Fruit fly (Drosophila melanogaster) whole organism, adult: Measurements from ENCODE around the gene CG14352.

Experiments
- CG11617 ChIP-seq: fragments of 200-800 bp; sonication (Bioruptor generic); optimal IDR thresholded peaks from 2 replicates; lab custom pipeline; 2017; ENCODE audit warnings: mild to moderate bottlenecking, missing biosample characterization, missing genetic modification reagents, missing genetic modification characterization
- CG12768 ChIP-seq: fragments of 200-800 bp; sonication (Bioruptor generic); optimal IDR thresholded peaks from 2 replicates; lab custom pipeline; 2017; ENCODE audit warnings: missing biosample characterization, missing genetic modification characterization, mild to moderate bottlenecking, moderate library complexity, missing genetic modification reagents
- CG14711 ChIP-seq: fragments of 200-800 bp; sonication (Bioruptor generic); optimal IDR thresholded peaks from 2 replicates; lab custom pipeline; 2018; ENCODE audit warnings: missing biosample characterization, mild to moderate bottlenecking, missing genetic modification characterization, moderate library complexity
- CG1620 ChIP-seq: fragments of 200-800 bp; sonication (Bioruptor generic); optimal IDR thresholded peaks from 2 replicates; lab custom pipeline; 2016; ENCODE audit warnings: missing biosample characterization, missing genetic modification characterization
- CG33017 ChIP-seq: fragments of 200-800 bp; sonication (Bioruptor generic); optimal IDR thresholded peaks from 2 replicates; lab custom pipeline; 2018; ENCODE audit warnings: missing biosample characterization, mild to moderate bottlenecking, missing genetic modification characterization, moderate library complexity
- CG5204 ChIP-seq: fragments of 200-800 bp; sonication (Bioruptor generic); optimal IDR thresholded peaks from 2 replicates; lab custom pipeline; 2016; ENCODE audit warnings: missing biosample characterization, missing genetic modification characterization
- CG7045 ChIP-seq: fragments of 200-800 bp; sonication (Bioruptor generic); optimal IDR thresholded peaks from 2 replicates; lab custom pipeline; 2017; ENCODE audit warnings: missing biosample characterization, mild to moderate bottlenecking, missing genetic modification characterization
- CG7101 ChIP-seq: fragments of 200-800 bp; sonication (Bioruptor generic); optimal IDR thresholded peaks from 2 replicates; lab custom pipeline; 2018; ENCODE audit warnings: missing biosample characterization, mild to moderate bottlenecking, missing genetic modification characterization, moderate library complexity
- Clk ChIP-seq: fragments of 200-800 bp; sonication (Bioruptor generic); optimal IDR thresholded peaks from 2 replicates; lab custom pipeline; 2017; ENCODE audit warnings: missing biosample characterization, missing genetic modification characterization
- Crg-1 ChIP-seq: fragments of 200-800 bp; sonication (Bioruptor generic); optimal IDR thresholded peaks from 2 replicates; lab custom pipeline; 2016; ENCODE audit warnings: missing biosample characterization, missing genetic modification characterization
- Hr96 ChIP-seq: fragments of 200-800 bp; sonication (Bioruptor generic); optimal IDR thresholded peaks from 2 replicates; lab custom pipeline; 2016; ENCODE audit warnings: missing biosample characterization, missing genetic modification characterization
- Mnt ChIP-seq: fragments of 200-800 bp; sonication (Bioruptor generic); optimal IDR thresholded peaks from 2 replicates; lab custom pipeline; 2016; ENCODE audit warnings: missing biosample characterization, mild to moderate bottlenecking, missing genetic modification characterization
- bab1 ChIP-seq: fragments of 200-800 bp; sonication (Bioruptor generic); optimal IDR thresholded peaks from 3 replicates; lab custom pipeline; 2019; ENCODE audit warnings: missing biosample characterization, mild to moderate bottlenecking, missing genetic modification characterization, moderate library complexity
- cic ChIP-seq: fragments of 200-800 bp; sonication (Bioruptor generic); optimal IDR thresholded peaks from 2 replicates; lab custom pipeline; 2017; ENCODE audit warnings: missing biosample characterization, mild to moderate bottlenecking, missing genetic modification characterization, moderate library complexity
- cnc ChIP-seq, 2 experiments: fragments of >200 bp; optimal IDR thresholded peaks; 2 replicates each; lab custom pipeline; 2017
- kay ChIP-seq: fragments of 200-800 bp; sonication (Bioruptor generic); peaks from one replicate; lab custom pipeline; 2016; ENCODE audit warnings: missing biosample characterization, missing genetic modification characterization, borderline replicate concordance
- ovo ChIP-seq: fragments of 200-800 bp; sonication (Bioruptor generic); optimal IDR thresholded peaks from 2 replicates; lab custom pipeline; 2016; ENCODE audit warnings: missing biosample characterization, missing genetic modification characterization
- pad ChIP-seq: fragments of 200-800 bp; sonication (Bioruptor generic); optimal IDR thresholded peaks from 3 replicates; lab custom pipeline; 2017; ENCODE audit warnings: missing biosample characterization, missing genetic modification characterization, mild to moderate bottlenecking, moderate library complexity, missing genetic modification reagents
- tj ChIP-seq: fragments of 200-800 bp; sonication (Bioruptor generic); optimal IDR thresholded peaks from 3 replicates; lab custom pipeline; 2017; ENCODE audit warnings: missing biosample characterization, mild to moderate bottlenecking, missing genetic modification characterization, moderate library complexity
- toe ChIP-seq: fragments of 200-800 bp; sonication (Bioruptor generic); optimal IDR thresholded peaks from 2 replicates; lab custom pipeline; 2016; ENCODE audit warnings: missing biosample characterization, missing genetic modification characterization

Gene CG14352

DNA sequence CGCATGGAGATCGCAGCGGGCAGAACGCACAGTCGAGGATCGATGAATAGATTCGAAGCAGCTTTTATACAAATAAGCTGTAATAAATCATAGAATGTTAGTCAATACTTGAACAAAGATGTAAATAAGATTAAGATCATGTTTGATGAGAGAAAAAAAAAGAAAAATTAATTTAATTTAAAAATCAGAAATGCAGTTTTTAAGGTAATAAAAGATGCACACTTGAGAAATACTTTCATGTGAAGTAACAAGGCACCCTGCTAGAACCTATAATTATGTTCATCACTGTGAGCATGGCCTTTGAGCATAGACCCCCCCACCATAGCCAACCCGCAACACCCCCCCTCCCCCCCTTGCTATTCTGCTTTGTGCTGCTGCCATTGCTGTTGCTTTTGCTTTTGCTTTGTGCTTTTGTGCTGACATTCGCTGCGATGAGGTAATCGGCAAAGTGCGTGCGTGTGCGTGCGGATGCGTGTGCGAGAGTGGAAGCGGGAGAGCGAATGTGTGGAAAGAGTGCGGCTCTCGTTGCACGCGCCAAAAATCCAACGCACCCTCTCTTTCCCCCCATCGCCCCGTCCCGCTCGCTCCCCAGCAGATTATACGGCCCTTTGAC lies 32.1 kb downstream of the CG14352 start:
- TF ChIP-seq CG5204 (GFP tag; lab: Kevin White, UChicago), result no peak
- TF ChIP-seq tj (GFP tag; lab: Kevin White, UChicago), result no peak
- no peak for TF ChIP-seq kay (GFP tag; lab: Kevin White, UChicago)
- no peak for TF ChIP-seq CG7101 (tag; lab: Kevin White, UChicago)
- no peak for TF ChIP-seq CG1620 (GFP tag; lab: Kevin White, UChicago)
- TF ChIP-seq toe (GFP tag; lab: Kevin White, UChicago), result no peak
- TF ChIP-seq CG7045 (GFP tag; lab: Kevin White, UChicago), result no peak
- TF ChIP-seq ovo (GFP tag; lab: Kevin White, UChicago), result no peak
- no peak for TF ChIP-seq CG33017 (tag; lab: Kevin White, UChicago)
- TF ChIP-seq bab1 (GFP tag; lab: Kevin White, UChicago), result no peak
- TF ChIP-seq CG12768 (GFP tag; lab: Kevin White, UChicago), result no peak
- no peak for TF ChIP-seq cic
- no peak for TF ChIP-seq Hr96 (GFP tag; lab: Kevin White, UChicago)
- no peak for TF ChIP-seq Crg-1 (GFP tag; lab: Kevin White, UChicago)
- TF ChIP-seq CG14711 (tag; lab: Kevin White, UChicago), result no peak
- TF ChIP-seq pad (GFP tag; lab: Kevin White, UChicago), result no peak
- no peak for TF ChIP-seq Clk (GFP tag; lab: Kevin White, UChicago)

DNA sequence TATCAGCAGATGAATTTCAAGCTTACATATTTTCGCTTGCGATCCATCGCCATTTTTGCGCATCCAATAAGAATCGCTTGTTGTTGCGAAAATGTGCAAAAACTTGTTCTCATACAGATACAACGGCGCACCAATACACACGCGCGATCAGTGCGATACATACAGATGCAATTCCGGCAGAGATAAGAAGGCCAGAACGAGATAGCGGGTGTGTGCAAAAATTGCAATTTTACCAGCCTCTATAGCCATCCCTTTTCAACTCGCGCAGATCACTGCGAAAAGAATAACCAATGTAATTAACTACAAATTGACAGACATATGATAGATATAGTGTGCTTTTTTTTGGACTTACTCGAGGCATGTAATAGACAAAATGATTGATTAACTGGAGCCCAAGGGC lies 33.2 kb downstream of the CG14352 start:
- peak; percentile 6 for TF ChIP-seq tj (GFP tag; lab: Kevin White, UChicago)
- no peak for TF ChIP-seq CG1620 (GFP tag; lab: Kevin White, UChicago)
- TF ChIP-seq ovo (GFP tag; lab: Kevin White, UChicago), result no peak
- TF ChIP-seq cnc (optimal IDR thresholded peaks at IDR 0.05; lab: Kevin White, UChicago), result no peak

DNA sequence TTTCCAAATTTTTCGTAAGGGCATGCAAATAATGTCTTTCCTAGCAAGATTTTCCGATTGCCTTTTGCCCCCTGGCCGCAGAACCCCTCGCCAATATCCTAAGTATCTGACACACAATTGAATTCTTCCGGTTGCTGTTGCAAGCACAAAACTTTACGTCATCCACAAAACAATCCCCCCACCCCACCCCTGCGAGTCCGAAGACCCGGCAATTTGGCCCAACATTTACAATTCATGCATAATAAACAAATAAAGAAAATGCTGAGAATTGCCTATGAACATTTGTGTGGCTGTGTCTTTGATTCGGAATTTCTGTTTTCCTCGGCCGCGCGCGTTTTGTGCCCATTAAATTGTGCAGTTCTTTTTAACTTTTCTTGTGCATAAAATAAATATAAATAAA lies 34.1 kb downstream of the CG14352 start:
- TF ChIP-seq CG1620 (GFP tag; lab: Kevin White, UChicago) (no peak), Crg-1 (GFP tag; lab: Kevin White, UChicago) (no peak), kay (GFP tag; lab: Kevin White, UChicago) (peak; percentile 9)

DNA sequence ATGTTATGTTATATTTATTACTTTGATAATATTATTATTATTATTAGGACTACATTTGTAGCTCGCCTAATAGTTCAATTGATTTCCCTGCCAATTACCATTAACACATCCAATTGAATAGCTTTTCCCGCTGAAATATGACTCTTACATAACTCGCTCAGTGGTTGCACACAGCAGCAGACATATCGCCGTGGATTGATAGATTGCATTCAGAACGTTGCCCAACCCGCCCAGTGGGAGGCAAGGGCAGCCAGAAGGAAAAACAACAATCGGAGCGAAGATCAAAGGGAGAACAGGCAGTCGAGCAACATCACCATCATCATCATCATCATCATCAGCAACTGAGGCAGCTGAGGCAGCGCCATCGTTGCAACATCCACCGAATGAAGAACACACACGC lies 34.8 kb downstream of the CG14352 start:
- no peak for TF ChIP-seq pad (GFP tag; lab: Kevin White, UChicago)
- TF ChIP-seq Hr96 (GFP tag; lab: Kevin White, UChicago), result no peak
- no peak for TF ChIP-seq ovo (GFP tag; lab: Kevin White, UChicago)
- TF ChIP-seq cnc (optimal IDR thresholded peaks at IDR 0.05; lab: Kevin White, UChicago), result no peak
- no peak for TF ChIP-seq CG7045 (GFP tag; lab: Kevin White, UChicago)
- no peak for TF ChIP-seq CG7101 (tag; lab: Kevin White, UChicago)
- TF ChIP-seq CG14711 (tag; lab: Kevin White, UChicago), result no peak
- TF ChIP-seq Mnt (GFP tag; lab: Kevin White, UChicago), result no peak
- no peak for TF ChIP-seq bab1 (GFP tag; lab: Kevin White, UChicago)
- no peak for TF ChIP-seq kay (GFP tag; lab: Kevin White, UChicago)
- TF ChIP-seq CG5204 (GFP tag; lab: Kevin White, UChicago), result no peak

DNA sequence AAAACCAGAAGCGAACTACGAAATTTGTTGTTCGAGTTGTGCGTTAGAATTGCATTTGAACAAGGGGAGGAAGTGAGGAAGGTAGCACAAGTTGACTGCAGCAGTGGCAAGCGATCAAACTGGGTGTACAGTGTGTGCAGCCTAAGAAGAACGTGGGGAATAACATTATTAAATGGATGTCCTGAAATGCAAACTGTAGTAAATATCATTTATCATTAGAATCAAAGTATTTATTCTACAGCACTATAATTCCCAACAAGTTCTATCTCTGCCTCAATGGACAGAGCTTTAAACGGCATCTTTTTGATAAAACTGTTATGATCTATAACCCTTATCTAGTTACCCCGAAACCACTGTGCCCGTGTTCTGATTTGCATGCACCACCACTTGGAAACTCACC lies 35.3 kb downstream of the CG14352 start:
- TF ChIP-seq bab1 (GFP tag; lab: Kevin White, UChicago), result no peak
- no peak for TF ChIP-seq CG12768 (GFP tag; lab: Kevin White, UChicago)
- TF ChIP-seq CG5204 (GFP tag; lab: Kevin White, UChicago), result no peak
- no peak for TF ChIP-seq Crg-1 (GFP tag; lab: Kevin White, UChicago)
- TF ChIP-seq CG14711 (tag; lab: Kevin White, UChicago), result no peak
- TF ChIP-seq Clk (GFP tag; lab: Kevin White, UChicago), result no peak
- TF ChIP-seq tj (GFP tag; lab: Kevin White, UChicago), result no peak
- TF ChIP-seq cnc (optimal IDR thresholded peaks at IDR 0.05; lab: Kevin White, UChicago), result no peak
- TF ChIP-seq CG1620 (GFP tag; lab: Kevin White, UChicago), result no peak
- TF ChIP-seq Hr96 (GFP tag; lab: Kevin White, UChicago), result no peak
- TF ChIP-seq kay (GFP tag; lab: Kevin White, UChicago), result no peak
- TF ChIP-seq CG7101 (tag; lab: Kevin White, UChicago), result no peak
- no peak for TF ChIP-seq cic
- no peak for TF ChIP-seq CG11617 (GFP tag; lab: Kevin White, UChicago)
- no peak for TF ChIP-seq Mnt (GFP tag; lab: Kevin White, UChicago)
- TF ChIP-seq CG33017 (tag; lab: Kevin White, UChicago), result no peak
- no peak for TF ChIP-seq toe (GFP tag; lab: Kevin White, UChicago)
- TF ChIP-seq pad (GFP tag; lab: Kevin White, UChicago), result no peak
- no peak for TF ChIP-seq CG7045 (GFP tag; lab: Kevin White, UChicago)
- TF ChIP-seq ovo (GFP tag; lab: Kevin White, UChicago), result no peak

DNA sequence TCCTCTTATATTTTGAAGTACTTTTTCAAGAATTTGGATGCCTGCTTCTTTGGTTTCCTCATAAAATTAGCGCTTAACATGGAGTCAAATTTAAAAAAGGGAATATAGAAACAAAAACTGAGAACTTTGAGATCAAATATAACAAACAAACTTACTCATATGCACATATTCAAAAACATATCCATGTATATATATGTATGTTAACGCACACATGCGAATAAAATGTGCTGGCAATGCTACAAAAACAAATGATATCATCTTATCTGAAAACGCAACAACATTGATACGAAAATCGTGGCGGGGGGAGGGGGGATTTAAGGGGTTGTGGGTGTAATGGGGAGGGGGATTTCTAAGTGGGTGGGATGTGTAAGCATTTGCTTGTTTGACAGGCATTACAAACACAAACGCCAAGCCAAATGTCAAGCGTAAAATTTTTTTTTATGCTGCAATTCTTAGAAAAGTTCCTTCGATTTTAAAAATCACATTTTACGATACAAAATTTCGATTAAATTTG lies 36.9 kb downstream of the CG14352 start:
- no peak for TF ChIP-seq CG12768 (GFP tag; lab: Kevin White, UChicago)
- TF ChIP-seq CG33017 (tag; lab: Kevin White, UChicago), result no peak
- TF ChIP-seq tj (GFP tag; lab: Kevin White, UChicago), result no peak
- no peak for TF ChIP-seq CG11617 (GFP tag; lab: Kevin White, UChicago)
- TF ChIP-seq Clk (GFP tag; lab: Kevin White, UChicago), result no peak
- TF ChIP-seq cic, result no peak
- TF ChIP-seq CG1620 (GFP tag; lab: Kevin White, UChicago), result no peak
- no peak for TF ChIP-seq cnc (optimal IDR thresholded peaks at IDR 0.05; lab: Kevin White, UChicago)
- TF ChIP-seq Mnt (GFP tag; lab: Kevin White, UChicago), result no peak
